Worm (Caenorhabditis elegans): Measurements from ENCODE around the gene rhi-1.

DNA sequence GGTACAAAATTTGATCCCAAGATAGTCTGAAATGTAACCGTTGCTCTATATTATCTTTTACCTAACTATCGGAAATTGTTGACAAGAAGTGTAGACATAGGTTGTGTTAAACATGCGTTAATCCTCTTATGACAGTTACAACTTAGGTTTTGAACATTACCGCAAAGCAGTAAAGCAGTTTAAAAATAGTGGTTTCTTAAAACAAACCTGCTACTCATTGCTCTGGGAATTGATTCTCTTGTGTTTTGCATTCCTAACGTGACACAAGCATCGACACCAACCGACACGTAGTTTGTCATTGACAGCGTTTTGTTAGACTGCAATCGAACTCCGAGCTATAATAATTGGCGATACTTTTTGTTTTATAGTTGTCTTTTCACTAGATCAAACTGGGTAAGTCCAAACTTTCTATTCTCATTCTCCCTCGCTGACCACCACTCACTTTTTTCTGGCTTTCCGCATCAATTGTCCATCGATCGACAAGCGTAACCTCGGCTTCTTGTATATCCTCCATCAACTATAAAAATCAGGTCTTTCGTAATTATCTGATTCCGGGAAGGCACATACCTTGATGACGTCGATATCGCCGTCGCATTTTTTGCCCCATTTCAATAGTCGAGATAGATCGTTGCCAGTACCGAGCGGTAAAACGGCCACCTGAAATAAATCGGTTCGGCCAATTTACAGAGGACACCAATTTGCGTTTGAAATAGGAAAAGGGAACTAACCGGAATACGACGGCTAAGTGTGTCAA lies 12.3 kb upstream of the rhi-1 start:
- TF ChIP-seq ama-1 (optimal IDR thresholded peaks at IDR 0.05) (no peak), flt-1 (GFP tag; IDR thresholded peaks at IDR 0.05) (no peak), tra-4 (tag; optimal IDR thresholded peaks at IDR 0.05) (no peak), ets-7 (tag; optimal IDR thresholded peaks at IDR 0.05) (no peak), hnd-1 (tag; optimal IDR thresholded peaks at IDR 0.05) (no peak), ceh-13 (GFP tag; optimal IDR thresholded peaks at IDR 0.05) (no peak), pes-1 (GFP tag; IDR thresholded peaks at IDR 0.05) (no peak), hmbx-1 (tag; optimal IDR thresholded peaks at IDR 0.05) (no peak), tbx-11 (GFP tag; IDR thresholded peaks at IDR 0.05) (no peak), ceh-36 (tag; optimal IDR thresholded peaks at IDR 0.05) (no peak), F13C5.2 (tag; optimal IDR thresholded peaks at IDR 0.05) (no peak)

All from whole organism, early embryonic.